Fruit fly (Drosophila melanogaster) whole organism, pupa: ENCODE data around the gene CG43725.

Experiments used
- CG10348 ChIP-seq: fragments of 200-800 bp; sonication (Bioruptor generic); IDR thresholded peaks from 2 replicates; pipeline ENCODE4 v1.3.6; 2022; ENCODE audit warnings: missing biosample characterization, missing genetic modification characterization
- CG12605 ChIP-seq: fragments of 200-800 bp; sonication (Bioruptor generic); IDR thresholded peaks from 2 replicates; pipeline ENCODE4 v1.3.6; 2022; ENCODE audit warnings: missing biosample characterization, missing genetic modification characterization
- CG14655 ChIP-seq: fragments of 200-800 bp; sonication (Bioruptor generic); optimal IDR thresholded peaks from 3 replicates; lab custom pipeline; 2017; ENCODE audit warnings: mild to moderate bottlenecking, missing biosample characterization, missing genetic modification reagents, missing genetic modification characterization
- CG15710 ChIP-seq: fragments of 200-800 bp; sonication (Bioruptor generic); optimal IDR thresholded peaks from 2 replicates; lab custom pipeline; 2018; ENCODE audit warnings: missing biosample characterization, mild to moderate bottlenecking, missing genetic modification characterization, moderate library complexity
- CG17806 ChIP-seq: fragments of 200-800 bp; sonication (Bioruptor generic); optimal IDR thresholded peaks from 2 replicates; lab custom pipeline; 2018; ENCODE audit warnings: missing biosample characterization, mild to moderate bottlenecking, missing genetic modification characterization, moderate library complexity
- CG34367 ChIP-seq: fragments of 200-800 bp; sonication (Bioruptor generic); optimal IDR thresholded peaks from 2 replicates; lab custom pipeline; 2018; ENCODE audit warnings: missing biosample characterization, mild to moderate bottlenecking, missing genetic modification characterization
- CG4496 ChIP-seq: fragments of 200-800 bp; sonication (Bioruptor generic); IDR thresholded peaks from 3 replicates; pipeline ENCODE4 v1.3.6; 2022; ENCODE audit warnings: missing biosample characterization, missing genetic modification characterization
- CG8159 ChIP-seq: fragments of 200-800 bp; sonication (Bioruptor generic); optimal IDR thresholded peaks from 3 replicates; lab custom pipeline; 2018; ENCODE audit warnings: missing biosample characterization, mild to moderate bottlenecking, missing genetic modification characterization, moderate library complexity
- D1 ChIP-seq: fragments of 200-800 bp; sonication (Bioruptor generic); optimal IDR thresholded peaks from 2 replicates; lab custom pipeline; 2018; ENCODE audit warnings: missing biosample characterization, mild to moderate bottlenecking, missing genetic modification characterization, moderate library complexity
- Ets98B ChIP-seq: fragments of 200-800 bp; sonication (Bioruptor generic); IDR thresholded peaks from 2 replicates; pipeline ENCODE4 v1.3.6; 2022; ENCODE audit warnings: missing biosample characterization, missing genetic modification characterization
- Snoo ChIP-seq: fragments of 200-800 bp; sonication (Bioruptor generic); optimal IDR thresholded peaks from 3 replicates; lab custom pipeline; 2017; ENCODE audit warnings: missing biosample characterization, mild to moderate bottlenecking, missing genetic modification characterization, inconsistent platforms
- fd96Ca ChIP-seq: fragments of 200-800 bp; sonication (Bioruptor generic); IDR thresholded peaks from 3 replicates; pipeline ENCODE4 v1.3.6; 2022; ENCODE audit warnings: missing biosample characterization, missing genetic modification characterization
- rn ChIP-seq: fragments of 200-800 bp; sonication (Bioruptor generic); IDR thresholded peaks from 2 replicates; pipeline ENCODE4 v1.3.6; 2022; ENCODE audit warnings: missing biosample characterization, missing genetic modification characterization

dm6 chr2L:11041785-11042184 lies 33.5 kb upstream of the CG43725 start:
- TF ChIP-seq CG14655 (GFP tag; lab: Kevin White, UChicago) (no peak), CG10348 (no peak), CG12605 (GFP tag; lab: Robert Waterston, UW) (peak; percentile 29; the same call in 1 of the 2 replicates), rn (no peak), D1 (tag; lab: Kevin White, UChicago) (no peak), Snoo (tag; lab: Kevin White, UChicago) (no peak), CG15710 (no peak), CG8159 (tag; lab: Kevin White, UChicago) (no peak), CG34367 (tag; lab: Kevin White, UChicago) (no peak), CG4496 (GFP tag; lab: Robert Waterston, UW) (no peak), fd96Ca (GFP tag; lab: Robert Waterston, UW) (no peak), CG17806 (tag; lab: Kevin White, UChicago) (no peak), Ets98B (GFP tag; lab: Robert Waterston, UW) (no peak)
